Worm (Caenorhabditis elegans) whole organism, young adult: ENCODE data around the gene fce-2.

ENCODE experiments used
- B0035.1 ChIP-seq: sonication (generic microtip); optimal IDR thresholded peaks from 2 replicates; lab custom pipeline; 2016; ENCODE audit warnings: missing genetic modification characterization, mild to moderate bottlenecking, missing compliant biosample characterization, missing genotype, missing genetic modification reagents
- C17E4.6 ChIP-seq: fragments of 200-800 bp; sonication (Bioruptor generic); IDR thresholded peaks from 2 replicates; pipeline ENCODE4 v1.3.6; 2022; ENCODE audit warnings: missing genetic modification reagents, missing genetic modification characterization, missing compliant biosample characterization
- D2030.7 ChIP-seq: fragments of 200-800 bp; sonication (Bioruptor generic); IDR thresholded peaks from 2 replicates; pipeline ENCODE4 v1.3.6; 2022; ENCODE audit warnings: missing genetic modification reagents, missing genetic modification characterization, missing compliant biosample characterization
- F55B11.4 ChIP-seq: sonication (generic microtip); optimal IDR thresholded peaks from 2 replicates; lab custom pipeline; 2016; ENCODE audit warnings: missing compliant biosample characterization, missing genetic modification characterization, borderline replicate concordance; ENCODE audit not compliant: insufficient read depth
- K12H6.12 ChIP-seq: fragments of 200-800 bp; sonication (Bioruptor generic); optimal IDR thresholded peaks from 2 replicates; lab custom pipeline; 2018; ENCODE audit warnings: mild to moderate bottlenecking, missing genetic modification characterization, missing compliant biosample characterization
- Y79H2A.3 ChIP-seq: fragments of 200-800 bp; sonication (Bioruptor generic); conservative IDR thresholded peaks from 2 replicates; pipeline ENCODE4 v1.3.6; 2022; ENCODE audit warnings: missing genetic modification reagents, missing genetic modification characterization, missing compliant biosample characterization
- ZK185.1 ChIP-seq: sonication (generic microtip); optimal IDR thresholded peaks from 2 replicates; lab custom pipeline; 2016; ENCODE audit warnings: mild to moderate bottlenecking, missing genetic modification characterization, missing compliant biosample characterization; ENCODE audit not compliant: poor library complexity, severe bottlenecking
- akir-1 ChIP-seq: fragments of 200-800 bp; sonication (Bioruptor generic); optimal IDR thresholded peaks from 2 replicates; lab custom pipeline; 2018; ENCODE audit warnings: mild to moderate bottlenecking, missing genetic modification characterization, moderate library complexity, missing compliant biosample characterization
- attf-6 ChIP-seq: fragments of 200-800 bp; sonication (Bioruptor generic); IDR thresholded peaks from 2 replicates; pipeline ENCODE4 v1.3.6; 2022; ENCODE audit warnings: missing genetic modification reagents, missing genetic modification characterization, missing compliant biosample characterization
- dox-1 ChIP-seq: fragments of 200-800 bp; sonication (Bioruptor generic); IDR thresholded peaks from 2 replicates; pipeline ENCODE4 v1.3.6; 2022; ENCODE audit warnings: missing genetic modification reagents, missing genetic modification characterization, missing compliant biosample characterization
- ekl-4 ChIP-seq: fragments of 200-800 bp; sonication (Bioruptor generic); IDR thresholded peaks from 2 replicates; pipeline ENCODE4 v1.3.6; 2022; ENCODE audit warnings: missing genetic modification reagents, missing genetic modification characterization, missing compliant biosample characterization
- ets-4 ChIP-seq: fragments of 200-800 bp; sonication (Bioruptor generic); optimal IDR thresholded peaks from 2 replicates; lab custom pipeline; 2018; ENCODE audit warnings: mild to moderate bottlenecking, missing genetic modification characterization, missing compliant biosample characterization
- fkh-3 ChIP-seq: sonication (generic microtip); optimal IDR thresholded peaks from 2 replicates; lab custom pipeline; 2016; ENCODE audit warnings: mild to moderate bottlenecking, missing genetic modification characterization, missing compliant biosample characterization
- gei-17 ChIP-seq: fragments of 200-800 bp; sonication (Bioruptor generic); optimal IDR thresholded peaks from 2 replicates; lab custom pipeline; 2018; ENCODE audit warnings: mild to moderate bottlenecking, missing genetic modification characterization, missing compliant biosample characterization
- him-1 ChIP-seq: sonication (generic microtip); optimal IDR thresholded peaks from 2 replicates; lab custom pipeline; 2016; ENCODE audit warnings: missing genotype, missing genetic modification reagents, missing genetic modification characterization, missing compliant biosample characterization
- hmg-1.2 ChIP-seq: fragments of 200-800 bp; sonication (Bioruptor generic); IDR thresholded peaks from 2 replicates; pipeline ENCODE4 v1.3.6; 2022; ENCODE audit warnings: missing genetic modification reagents, missing genetic modification characterization, missing compliant biosample characterization
- hsf-1 ChIP-seq: fragments of 200-800 bp; sonication (Bioruptor generic); IDR thresholded peaks from 2 replicates; pipeline ENCODE4 v1.3.6; 2022; ENCODE audit warnings: missing genetic modification reagents, missing genetic modification characterization, missing compliant biosample characterization
- let-526 ChIP-seq: fragments of 200-800 bp; sonication (Bioruptor generic); IDR thresholded peaks from 2 replicates; pipeline ENCODE4 v1.3.6; 2022; ENCODE audit warnings: missing genetic modification reagents, missing genetic modification characterization, missing compliant biosample characterization
- lsy-27 ChIP-seq: sonication (generic microtip); optimal IDR thresholded peaks from 2 replicates; lab custom pipeline; 2017; ENCODE audit warnings: missing genetic modification characterization, mild to moderate bottlenecking, missing compliant biosample characterization, antibody characterized with exemption, missing genotype, borderline replicate concordance; ENCODE audit not compliant: insufficient read depth
- madf-10 ChIP-seq: sonication (generic microtip); optimal IDR thresholded peaks from 2 replicates; lab custom pipeline; 2016; ENCODE audit warnings: mild to moderate bottlenecking, missing genetic modification characterization, missing compliant biosample characterization
- madf-3 ChIP-seq: fragments of 200-800 bp; sonication (Bioruptor generic); IDR thresholded peaks from 2 replicates; pipeline ENCODE4 v1.3.6; 2022; ENCODE audit warnings: missing genetic modification reagents, missing genetic modification characterization, missing compliant biosample characterization
- madf-6 ChIP-seq: fragments of 200-800 bp; sonication (Bioruptor generic); IDR thresholded peaks from 2 replicates; pipeline ENCODE4 v1.3.6; 2022; ENCODE audit warnings: missing genetic modification reagents, missing genetic modification characterization, missing compliant biosample characterization
- mcd-1 ChIP-seq: fragments of 200-800 bp; sonication (Bioruptor generic); IDR thresholded peaks from 2 replicates; pipeline ENCODE4 v1.3.6; 2022; ENCODE audit warnings: missing genetic modification reagents, missing genetic modification characterization, missing compliant biosample characterization
- nfya-2 ChIP-seq: fragments of 200-800 bp; sonication (Bioruptor generic); IDR thresholded peaks from 2 replicates; pipeline ENCODE4 v1.3.6; 2022; ENCODE audit warnings: missing genetic modification reagents, missing genetic modification characterization, missing compliant biosample characterization
- nfyb-1 ChIP-seq: fragments of 200-800 bp; sonication (Bioruptor generic); IDR thresholded peaks from 2 replicates; pipeline ENCODE4 v1.3.6; 2022; ENCODE audit warnings: missing genetic modification reagents, missing genetic modification characterization, missing compliant biosample characterization
- nhr-120 ChIP-seq: fragments of 200-800 bp; sonication (Bioruptor generic); IDR thresholded peaks from 2 replicates; pipeline ENCODE4 v1.3.6; 2022; ENCODE audit warnings: missing genetic modification characterization, missing compliant biosample characterization
- pbrm-1 ChIP-seq: fragments of 200-800 bp; sonication (Bioruptor generic); IDR thresholded peaks from 2 replicates; pipeline ENCODE4 v1.3.6; 2022; ENCODE audit warnings: missing genetic modification reagents, missing genetic modification characterization, missing compliant biosample characterization
- rcor-1 ChIP-seq: fragments of 200-800 bp; sonication (Bioruptor generic); IDR thresholded peaks from 2 replicates; pipeline ENCODE4 v1.3.6; 2022; ENCODE audit warnings: missing genetic modification reagents, missing genetic modification characterization, missing compliant biosample characterization
- sea-2 ChIP-seq: fragments of 200-800 bp; sonication (Bioruptor generic); IDR thresholded peaks from 2 replicates; pipeline ENCODE4 v1.3.6; 2022; ENCODE audit warnings: missing genetic modification characterization, missing compliant biosample characterization
- snpc-1.3 ChIP-seq: sonication (generic microtip); optimal IDR thresholded peaks from 2 replicates; lab custom pipeline; 2017; ENCODE audit warnings: missing genetic modification characterization, mild to moderate bottlenecking, missing compliant biosample characterization, antibody characterized with exemption, moderate library complexity, missing genotype, missing genetic modification reagents; ENCODE audit not compliant: insufficient read depth
- xnd-1 ChIP-seq: sonication (generic microtip); optimal IDR thresholded peaks from 2 replicates; lab custom pipeline; 2016; ENCODE audit warnings: missing genotype, missing genetic modification reagents, missing genetic modification characterization, missing compliant biosample characterization
- zfh-2 ChIP-seq: fragments of 200-800 bp; sonication (Bioruptor generic); conservative IDR thresholded peaks from 2 replicates; pipeline ENCODE4 v1.3.6; 2022; ENCODE audit warnings: missing genetic modification reagents, missing genetic modification characterization, missing compliant biosample characterization
- ztf-18 ChIP-seq: sonication (generic microtip); optimal IDR thresholded peaks from 2 replicates; lab custom pipeline; 2016; ENCODE audit warnings: missing genotype, mild to moderate bottlenecking, missing genetic modification characterization, missing compliant biosample characterization
- ztf-25 ChIP-seq: fragments of 200-800 bp; sonication (Bioruptor generic); IDR thresholded peaks from 2 replicates; pipeline ENCODE4 v1.3.6; 2022; ENCODE audit warnings: missing genetic modification reagents, missing genetic modification characterization, missing compliant biosample characterization
- ztf-3 ChIP-seq: fragments of 200-800 bp; sonication (Bioruptor generic); optimal IDR thresholded peaks from 2 replicates; lab custom pipeline; 2018; ENCODE audit warnings: mild to moderate bottlenecking, missing genetic modification characterization, missing compliant biosample characterization

fce-2 gene

ce11 chrV:20424229-20425182 is 595 bp upstream of the fce-2 start (continued):
- peak; percentile 5; the same call in 1 of the 2 replicates for TF ChIP-seq dox-1 (GFP tag; lab: Robert Waterston, UW)

- TF ChIP-seq madf-6: peak; percentile 70
- peak; percentile 56 for TF ChIP-seq xnd-1 (tag; lab: Kevin White, UChicago)
- TF ChIP-seq D2030.7 (GFP tag; lab: Robert Waterston, UW): 0 out of 2 replicates have a peak, but pooled peaks have one; percentile 35
- peak; percentile 49 for TF ChIP-seq him-1 (tag; lab: Kevin White, UChicago)
- 0 out of 2 replicates have a peak, but pooled peaks have one; percentile 49 for TF ChIP-seq nfyb-1 (GFP tag; lab: Robert Waterston, UW)
- peak; percentile 33; the same call in 1 of the 2 replicates for TF ChIP-seq dox-1 (GFP tag; lab: Robert Waterston, UW)
These were observed 6.3 kb downstream of the fce-2 start for ce11 chrV:20431390-20431789.

- no peak for TF ChIP-seq nfya-2 (GFP tag; lab: Robert Waterston, UW)
- TF ChIP-seq zfh-2: peak; percentile 83
- no peak for TF ChIP-seq mcd-1 (GFP tag; lab: Robert Waterston, UW)
- TF ChIP-seq, all 124 proteins: peak for 1
These were observed 20.8 kb downstream of the fce-2 start for ce11 chrV:20445898-20446297.

- TF ChIP-seq attf-6 (GFP tag; lab: Robert Waterston, UW): no peak
- no peak for TF ChIP-seq madf-3 (GFP tag; lab: Robert Waterston, UW)
- TF ChIP-seq Y79H2A.3 (GFP tag; lab: Robert Waterston, UW): no peak
- TF ChIP-seq ztf-25 (GFP tag; lab: Robert Waterston, UW): no peak
- TF ChIP-seq ZK185.1 (tag; lab: Kevin White, UChicago): no peak
- no peak for TF ChIP-seq nhr-120 (GFP tag; lab: Robert Waterston, UW)
- TF ChIP-seq C17E4.6 (GFP tag; lab: Robert Waterston, UW): no peak
- TF ChIP-seq hmg-1.2 (GFP tag; lab: Robert Waterston, UW): no peak
- no peak for TF ChIP-seq lsy-27 (tag; lab: Kevin White, UChicago)
- no peak for TF ChIP-seq F55B11.4 (tag; lab: Kevin White, UChicago)
- TF ChIP-seq D2030.7 (GFP tag; lab: Robert Waterston, UW): no peak
- no peak for TF ChIP-seq ztf-3
- no peak for TF ChIP-seq snpc-1.3 (tag; lab: Kevin White, UChicago)
These were observed 26.7 kb downstream of the fce-2 start for ce11 chrV:20451793-20452192.

- TF ChIP-seq ekl-4 (no peak), rcor-1 (GFP tag; lab: Robert Waterston, UW) (no peak), ets-4 (GFP tag; lab: Kevin White, UChicago) (no peak), gei-17 (GFP tag; lab: Kevin White, UChicago) (no peak), K12H6.12 (tag; lab: Kevin White, UChicago) (no peak), hsf-1 (GFP tag; lab: Robert Waterston, UW) (no peak), nfyb-1 (GFP tag; lab: Robert Waterston, UW) (no peak), dox-1 (GFP tag; lab: Robert Waterston, UW) (no peak), pbrm-1 (GFP tag; lab: Robert Waterston, UW) (no peak), fkh-3 (tag; lab: Kevin White, UChicago) (no peak), let-526 (no peak), madf-10 (tag; lab: Kevin White, UChicago) (no peak), akir-1 (GFP tag; lab: Kevin White, UChicago) (no peak), ztf-18 (no peak), sea-2 (GFP tag; lab: Robert Waterston, UW) (no peak), B0035.1 (tag; lab: Kevin White, UChicago) (no peak)
These were observed 28.0 kb downstream of the fce-2 start, which contains the start of gene F48F5.6 for ce11 chrV:20453084-20453483. TSS of gene F48F5.6 (minus strand) at chrV:20453184.
